Fruit fly (Drosophila melanogaster) whole organism, embryonic: ENCODE measurements around the gene CG9961.

Experiments used
- Abd-B ChIP-seq: fragments of 200-800 bp; sonication (Bioruptor generic); optimal IDR thresholded peaks from 2 replicates; lab custom pipeline; 2018; ENCODE audit warnings: missing biosample characterization, mild to moderate bottlenecking, missing genetic modification characterization, moderate library complexity
- Antp ChIP-seq: fragments of 200-800 bp; sonication (Bioruptor generic); optimal IDR thresholded peaks from 3 replicates; lab custom pipeline; 2016; ENCODE audit warnings: missing biosample characterization, missing genetic modification characterization
- CG10462 ChIP-seq: fragments of 200-800 bp; sonication (Bioruptor generic); optimal IDR thresholded peaks from 2 replicates; lab custom pipeline; 2016; ENCODE audit warnings: missing biosample characterization, missing genetic modification characterization
- CG11085 ChIP-seq: fragments of 200-800 bp; sonication (Bioruptor generic); IDR thresholded peaks from 2 replicates; pipeline ENCODE4 v1.3.6; 2022; ENCODE audit warnings: missing biosample characterization, missing genetic modification characterization
- CG11247 ChIP-seq: fragments of 200-800 bp; sonication (Bioruptor generic); IDR thresholded peaks from 2 replicates; pipeline ENCODE4 v1.3.6; 2022; ENCODE audit warnings: missing biosample characterization, missing genetic modification characterization
- CG11696 ChIP-seq: fragments of 200-800 bp; sonication (Bioruptor generic); IDR thresholded peaks from 2 replicates; pipeline ENCODE4 v1.3.6; 2022; ENCODE audit warnings: missing biosample characterization, missing genetic modification characterization
- CG12744 ChIP-seq: fragments of 200-800 bp; sonication (Bioruptor generic); optimal IDR thresholded peaks from 2 replicates; lab custom pipeline; 2016; ENCODE audit warnings: missing biosample characterization, missing genetic modification characterization
- CG13424 ChIP-seq: fragments of 200-800 bp; sonication (Bioruptor generic); optimal IDR thresholded peaks from 2 replicates; lab custom pipeline; 2019; ENCODE audit warnings: missing biosample characterization, mild to moderate bottlenecking, missing genetic modification characterization, moderate library complexity
- CG15601 ChIP-seq: fragments of 200-800 bp; sonication (Bioruptor generic); optimal IDR thresholded peaks from 3 replicates; lab custom pipeline; 2019; ENCODE audit warnings: missing biosample characterization, mild to moderate bottlenecking, missing genetic modification characterization, moderate library complexity
- CG17829 ChIP-seq: fragments of 200-800 bp; optimal IDR thresholded peaks from 2 replicates; lab custom pipeline; 2019; ENCODE audit warnings: missing biosample characterization, mild to moderate bottlenecking, missing genetic modification characterization, moderate library complexity
- CG1792 ChIP-seq: fragments of 200-800 bp; sonication (Bioruptor generic); optimal IDR thresholded peaks from 2 replicates; lab custom pipeline; 2016; ENCODE audit warnings: missing biosample characterization, missing genetic modification characterization
- CG18011 ChIP-seq: fragments of 200-800 bp; sonication (Bioruptor generic); optimal IDR thresholded peaks from 2 replicates; lab custom pipeline; 2017; ENCODE audit warnings: missing biosample characterization, missing genetic modification characterization, mild to moderate bottlenecking, moderate library complexity, missing genotype
- CG1832 ChIP-seq: fragments of 200-800 bp; sonication (Bioruptor generic); optimal IDR thresholded peaks from 2 replicates; lab custom pipeline; 2017; ENCODE audit warnings: missing biosample characterization, mild to moderate bottlenecking, missing genetic modification characterization, inconsistent platforms
- CG2875 ChIP-seq: fragments of 200-800 bp; sonication (Bioruptor generic); optimal IDR thresholded peaks from 2 replicates; lab custom pipeline; 2017; ENCODE audit warnings: missing biosample characterization, mild to moderate bottlenecking, missing genetic modification characterization, missing genetic modification reagents
- CG3995 ChIP-seq: fragments of 200-800 bp; sonication (Bioruptor generic); optimal IDR thresholded peaks from 3 replicates; lab custom pipeline; 2016; ENCODE audit warnings: missing biosample characterization, missing genetic modification characterization
- CG42726 ChIP-seq: fragments of 200-800 bp; sonication (Bioruptor generic); IDR thresholded peaks from 2 replicates; pipeline ENCODE4 v1.3.6; 2022; ENCODE audit warnings: missing biosample characterization, missing genetic modification characterization; ENCODE audit not compliant: partially characterized antibody
- CG6689 ChIP-seq: fragments of 200-800 bp; sonication (Bioruptor generic); IDR thresholded peaks from 2 replicates; pipeline ENCODE4 v1.3.6; 2022; ENCODE audit warnings: missing biosample characterization, missing genetic modification characterization
- CG8765 ChIP-seq: fragments of 200-800 bp; sonication (Bioruptor generic); IDR thresholded peaks from 2 replicates; pipeline ENCODE4 v1.3.6; 2022; ENCODE audit warnings: missing biosample characterization, missing genetic modification characterization
- CG8924 ChIP-seq: fragments of 200-800 bp; optimal IDR thresholded peaks from 3 replicates; lab custom pipeline; 2019; ENCODE audit warnings: missing biosample characterization, mild to moderate bottlenecking, missing genetic modification characterization, moderate library complexity
- CTCF ChIP-seq: fragments of 200-800 bp; sonication (Bioruptor generic); optimal IDR thresholded peaks from 2 replicates; lab custom pipeline; 2017; ENCODE audit warnings: missing biosample characterization, mild to moderate bottlenecking, missing genetic modification characterization, moderate library complexity
- Camta ChIP-seq: fragments of 200-800 bp; sonication (Bioruptor generic); optimal IDR thresholded peaks from 2 replicates; lab custom pipeline; 2016; ENCODE audit warnings: missing biosample characterization, missing genetic modification characterization
- Dad ChIP-seq: fragments of 200-800 bp; sonication (Bioruptor generic); optimal IDR thresholded peaks from 3 replicates; lab custom pipeline; 2016; ENCODE audit warnings: missing biosample characterization, missing genetic modification characterization
- Gug ChIP-seq: fragments of 200-800 bp; sonication (Bioruptor generic); IDR thresholded peaks from 4 replicates; pipeline ENCODE4 v1.3.6; 2022; ENCODE audit warnings: missing biosample characterization, missing genetic modification characterization
- Hr51 ChIP-seq, 2 experiments: fragments of 200-800 bp; sonication (Bioruptor generic); optimal IDR thresholded peaks; 2 replicates in 1 of 2; 3 replicates in 1 of 2; lab custom pipeline; 2016 to 2018; ENCODE audit warnings: missing biosample characterization in 2 of 2, missing genetic modification characterization in 2 of 2, mild to moderate bottlenecking in 1 of 2, moderate library complexity in 1 of 2
- MTF-1 ChIP-seq: fragments of 200-800 bp; sonication (Bioruptor generic); optimal IDR thresholded peaks from 2 replicates; lab custom pipeline; 2018; ENCODE audit warnings: missing biosample characterization, mild to moderate bottlenecking, missing genetic modification characterization, borderline replicate concordance
- Med ChIP-seq: fragments of 200-800 bp; sonication (Bioruptor generic); peaks from one replicate; lab custom pipeline; 2016; ENCODE audit warnings: missing biosample characterization, missing genetic modification characterization, mild to moderate bottlenecking, inconsistent platforms, moderate library complexity
- NK7.1 ChIP-seq: fragments of 200-800 bp; sonication (Bioruptor generic); optimal IDR thresholded peaks from 3 replicates; lab custom pipeline; 2016; ENCODE audit warnings: missing biosample characterization, missing genetic modification characterization
- Stat92E ChIP-seq, 3 experiments: fragments of >200 bp in 2 of 3; fragments of 200-800 bp in 1 of 3; sonication (Bioruptor generic) in 1 of 3; optimal IDR thresholded peaks; 2 replicates each; lab custom pipeline; 2017 to 2019; ENCODE audit warnings: missing biosample characterization in 3 of 3, missing genetic modification characterization in 3 of 3, mild to moderate bottlenecking in 1 of 3, moderate library complexity in 1 of 3
- Vsx1 ChIP-seq: fragments of 200-800 bp; sonication (Bioruptor generic); optimal IDR thresholded peaks from 2 replicates; lab custom pipeline; 2017; ENCODE audit warnings: missing biosample characterization, mild to moderate bottlenecking, missing genetic modification characterization, missing genetic modification reagents
- bab2 ChIP-seq: fragments of 200-800 bp; sonication (Bioruptor generic); optimal IDR thresholded peaks from 2 replicates; lab custom pipeline; 2016; ENCODE audit warnings: missing biosample characterization, missing genetic modification characterization
- bcd ChIP-seq: fragments of 200-800 bp; sonication (Bioruptor generic); optimal IDR thresholded peaks from 2 replicates; lab custom pipeline; 2017; ENCODE audit warnings: missing biosample characterization, mild to moderate bottlenecking, missing genetic modification characterization
- ci ChIP-seq: fragments of 200-800 bp; sonication (Bioruptor generic); IDR thresholded peaks from 3 replicates; pipeline ENCODE4 v1.3.6; 2022; ENCODE audit warnings: missing biosample characterization, missing genetic modification characterization
- corto ChIP-seq: fragments of 200-800 bp; sonication (Bioruptor generic); optimal IDR thresholded peaks from 2 replicates; lab custom pipeline; 2016; ENCODE audit warnings: missing biosample characterization, mild to moderate bottlenecking, missing genetic modification characterization, moderate library complexity
- crp ChIP-seq, 2 experiments: fragments of 200-800 bp; sonication (Bioruptor generic); optimal IDR thresholded peaks; 2 replicates in 1 of 2; 3 replicates in 1 of 2; lab custom pipeline; 2017; ENCODE audit warnings: missing biosample characterization in 2 of 2, missing genetic modification characterization in 2 of 2, mild to moderate bottlenecking in 1 of 2, moderate library complexity in 1 of 2
- ind ChIP-seq: fragments of 200-800 bp; sonication (Bioruptor generic); optimal IDR thresholded peaks from 3 replicates; lab custom pipeline; 2016; ENCODE audit warnings: missing biosample characterization, missing genetic modification characterization
- insv ChIP-seq, 2 experiments: fragments of 200-800 bp; sonication (Bioruptor generic); optimal IDR thresholded peaks; 3 replicates each; lab custom pipeline; 2016 to 2018; ENCODE audit warnings: missing biosample characterization in 2 of 2, missing genetic modification characterization in 2 of 2
- klu ChIP-seq: fragments of 200-800 bp; sonication (Bioruptor generic); IDR thresholded peaks from 2 replicates; pipeline ENCODE4 v1.3.6; 2022; ENCODE audit warnings: missing biosample characterization, missing genetic modification characterization
- lab ChIP-seq: fragments of 200-800 bp; sonication (Bioruptor generic); optimal IDR thresholded peaks from 3 replicates; lab custom pipeline; 2017; ENCODE audit warnings: missing biosample characterization, missing genetic modification characterization, mild to moderate bottlenecking, moderate library complexity, missing genetic modification reagents
- lov ChIP-seq, 2 experiments: fragments of 200-800 bp in 1 of 2; fragments of >200 bp in 1 of 2; sonication (Bioruptor generic) in 1 of 2; IDR thresholded peaks in 1 of 2; optimal IDR thresholded peaks in 1 of 2; 2 replicates in 1 of 2; 3 replicates in 1 of 2; pipeline versions ENCODE4 v1.3.6 to Lab custom; 2017 to 2022; ENCODE audit warnings: missing biosample characterization in 1 of 2, missing genetic modification characterization in 1 of 2
- odd ChIP-seq: fragments of 200-800 bp; sonication (Bioruptor generic); optimal IDR thresholded peaks from 2 replicates; lab custom pipeline; 2017; ENCODE audit warnings: missing biosample characterization, mild to moderate bottlenecking, missing genetic modification characterization
- pho ChIP-seq: fragments of 200-800 bp; sonication (Bioruptor generic); optimal IDR thresholded peaks from 2 replicates; lab custom pipeline; 2016; ENCODE audit warnings: missing biosample characterization, missing genetic modification characterization
- prd ChIP-seq, 3 experiments: fragments of >200 bp in 2 of 3; fragments of 200-800 bp in 1 of 3; sonication (Bioruptor generic) in 1 of 3; optimal IDR thresholded peaks in 2 of 3; IDR thresholded peaks in 1 of 3; 2 replicates in 2 of 3; 3 replicates in 1 of 3; pipeline versions ENCODE4 v1.3.6 to Lab custom; 2017 to 2022; ENCODE audit warnings: missing biosample characterization in 1 of 3, missing genetic modification characterization in 1 of 3
- pros ChIP-seq: fragments of 200-800 bp; sonication (Bioruptor generic); optimal IDR thresholded peaks from 3 replicates; lab custom pipeline; 2019; ENCODE audit warnings: missing biosample characterization, mild to moderate bottlenecking, missing genetic modification characterization, moderate library complexity
- ro ChIP-seq: fragments of 200-800 bp; sonication (Bioruptor generic); IDR thresholded peaks from 2 replicates; pipeline ENCODE4 v1.3.6; 2022; ENCODE audit warnings: missing biosample characterization, missing genetic modification characterization
- seq ChIP-seq: fragments of 200-800 bp; sonication (Bioruptor generic); IDR thresholded peaks from 2 replicates; pipeline ENCODE4 v1.3.6; 2022; ENCODE audit warnings: missing biosample characterization, missing genetic modification characterization
- sob ChIP-seq: fragments of 200-800 bp; sonication (Bioruptor generic); IDR thresholded peaks from 2 replicates; pipeline ENCODE4 v1.3.6; 2022; ENCODE audit warnings: missing biosample characterization, missing genetic modification characterization
- tin ChIP-seq: fragments of 200-800 bp; sonication (Bioruptor generic); optimal IDR thresholded peaks from 3 replicates; lab custom pipeline; 2016; ENCODE audit warnings: missing biosample characterization, missing genetic modification characterization
- wdn ChIP-seq: fragments of 200-800 bp; sonication (Bioruptor generic); IDR thresholded peaks from 2 replicates; pipeline ENCODE4 v1.3.6; 2022; ENCODE audit warnings: missing biosample characterization, missing genetic modification characterization
- wek ChIP-seq: fragments of 200-800 bp; sonication (Bioruptor generic); optimal IDR thresholded peaks from 3 replicates; lab custom pipeline; 2018; ENCODE audit warnings: missing biosample characterization, mild to moderate bottlenecking, missing genetic modification characterization, moderate library complexity

Gene CG9961

DNA sequence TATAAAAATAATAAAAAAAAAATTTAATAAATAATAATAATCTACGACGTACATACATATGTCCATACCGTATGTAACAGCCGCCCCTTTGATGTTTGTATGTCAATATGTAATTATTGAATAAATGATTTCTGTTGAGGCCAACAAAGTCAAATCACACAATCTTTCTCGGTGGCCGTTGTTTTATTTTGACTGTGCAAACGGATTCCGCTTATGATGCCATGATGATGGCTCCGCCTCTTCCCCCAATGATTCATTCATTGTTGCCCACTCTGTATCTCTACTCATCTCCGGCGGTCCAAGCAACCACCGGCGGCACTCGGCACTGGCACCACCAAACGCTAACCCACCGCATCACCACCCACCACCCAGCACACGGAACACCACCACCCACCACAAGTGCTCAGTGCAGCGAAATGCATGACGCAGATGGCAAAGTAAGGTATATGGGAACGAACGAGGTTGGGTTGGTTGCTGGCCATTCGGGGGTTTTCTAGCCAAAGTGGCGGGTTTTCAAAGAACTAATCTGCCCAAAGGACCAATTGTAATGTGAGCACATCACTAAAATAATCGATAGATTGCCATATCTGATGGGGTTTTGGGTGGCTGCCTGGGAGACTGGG, 4.5 kb upstream of the CG9961 start (continued):
- TF ChIP-seq CG13424 (tag; lab: Kevin White, UChicago), result peak; percentile 1
- TF ChIP-seq ro (GFP tag; lab: Robert Waterston, UW), result no peak
- no peak for TF ChIP-seq CG6689
- TF ChIP-seq CG11696 (GFP tag; lab: Robert Waterston, UW), result no peak
- TF ChIP-seq pros (GFP tag; lab: Kevin White, UChicago), result no peak
- TF ChIP-seq CG17829, result no peak
- TF ChIP-seq seq, result no peak
- TF ChIP-seq Hr51 (GFP tag; optimal IDR thresholded peaks at IDR 0.05; lab: Kevin White, UChicago), result no peak
- TF ChIP-seq CG8924 (tag; lab: Kevin White, UChicago), result no peak
- TF ChIP-seq corto (GFP tag; lab: Kevin White, UChicago), result no peak
- TF ChIP-seq odd (GFP tag; lab: Kevin White, UChicago), result peak; percentile 26
- TF ChIP-seq lab (GFP tag; lab: Kevin White, UChicago), result no peak
- no peak for TF ChIP-seq ind
- TF ChIP-seq Camta, result no peak
- no peak for TF ChIP-seq CG18011 (GFP tag; lab: Kevin White, UChicago)
- peak; percentile 0 for TF ChIP-seq Antp (GFP tag; lab: Kevin White, UChicago)
- TF ChIP-seq ci (GFP tag; lab: Robert Waterston, UW), result no peak
- TF ChIP-seq Dad (GFP tag; lab: Kevin White, UChicago), result no peak
- peak; percentile 47 for TF ChIP-seq wek (GFP tag; lab: Kevin White, UChicago)
- peak; percentile 10 for TF ChIP-seq pho (GFP tag; lab: Kevin White, UChicago)
- TF ChIP-seq CG15601 (tag; lab: Kevin White, UChicago), result no peak
- no peak for TF ChIP-seq bab2
- no peak for TF ChIP-seq NK7.1
- TF ChIP-seq Stat92E (GFP tag; optimal IDR thresholded peaks at IDR 0.05; lab: Kevin White, UChicago), result no peak
- no peak for TF ChIP-seq CG10462 (GFP tag; lab: Kevin White, UChicago)
- no peak for TF ChIP-seq sob
- no peak for TF ChIP-seq tin (GFP tag; lab: Kevin White, UChicago)
- TF ChIP-seq CG11247, result no peak
- no peak for TF ChIP-seq CTCF
- no peak for TF ChIP-seq lov (optimal IDR thresholded peaks at IDR 0.05; lab: Kevin White, UChicago)
- no peak for TF ChIP-seq lov (GFP tag; IDR thresholded peaks at IDR 0.05; lab: Robert Waterston, UW)
- no peak for TF ChIP-seq wdn (GFP tag; lab: Robert Waterston, UW)
- no peak for TF ChIP-seq CG3995 (GFP tag; lab: Kevin White, UChicago)
- no peak for TF ChIP-seq CG1832 (GFP tag; lab: Kevin White, UChicago)
- TF ChIP-seq Vsx1 (GFP tag; lab: Kevin White, UChicago), result no peak
- no peak for TF ChIP-seq CG11085 (GFP tag; lab: Robert Waterston, UW)
- TF ChIP-seq CG42726 (GFP tag; lab: Robert Waterston, UW), result no peak
- TF ChIP-seq CG8765, result no peak
- 0 out of 4 replicates have a peak, but pooled peaks have one; percentile 40 for TF ChIP-seq Gug (GFP tag; lab: Robert Waterston, UW)
- TF ChIP-seq insv (GFP tag; optimal IDR thresholded peaks at IDR 0.05; lab: Kevin White, UChicago), result no peak
- peak; percentile 61 for TF ChIP-seq Med
- TF ChIP-seq CG12744 (GFP tag; lab: Kevin White, UChicago), result no peak
- peak; percentile 52 for TF ChIP-seq CG2875 (GFP tag; lab: Kevin White, UChicago)
- no peak for TF ChIP-seq crp (GFP tag; optimal IDR thresholded peaks at IDR 0.05; lab: Kevin White, UChicago)
- TF ChIP-seq MTF-1, result peak; percentile 62
- TF ChIP-seq bcd, result no peak
- no peak for TF ChIP-seq prd (optimal IDR thresholded peaks at IDR 0.05; lab: Kevin White, UChicago)
- TF ChIP-seq prd (GFP tag; IDR thresholded peaks at IDR 0.05; lab: Robert Waterston, UW), result no peak
- TF ChIP-seq klu, result no peak
- TF ChIP-seq CG1792 (GFP tag; lab: Kevin White, UChicago), result no peak
- no peak for TF ChIP-seq Abd-B
